Worm (Caenorhabditis elegans): Measurements from ENCODE around the gene ptrg-1.

DNA sequence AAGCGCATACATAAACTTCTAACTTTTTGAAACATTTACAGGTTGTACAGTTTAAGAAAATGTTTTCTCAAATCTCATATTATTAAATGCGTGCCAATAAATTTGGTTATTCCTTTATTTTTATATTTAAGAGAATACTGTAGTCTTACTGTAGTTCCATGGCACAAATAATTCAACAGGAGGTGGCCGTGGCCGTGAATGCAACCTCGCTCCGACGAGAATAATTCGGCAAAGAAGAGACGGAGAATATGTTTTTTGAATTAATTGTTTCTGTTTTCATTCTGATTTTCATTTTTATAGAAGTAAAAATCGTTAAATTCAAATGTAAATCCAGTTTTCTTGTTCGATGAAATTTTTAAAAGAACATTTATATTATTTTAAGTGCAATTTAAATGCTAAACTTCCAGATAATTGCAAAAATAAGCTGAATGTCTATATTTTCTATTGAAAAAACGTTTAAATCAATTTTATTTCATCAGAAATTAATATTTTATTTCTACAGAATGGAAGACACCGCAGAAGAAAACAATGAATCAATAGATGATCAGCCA, 3.1 kb upstream of the ptrg-1 start, which contains the start of gene gon-4:
- no peak for TF ChIP-seq unc-62 (GFP tag; optimal IDR thresholded peaks at IDR 0.05)
- TF ChIP-seq nfya-1 (tag; optimal IDR thresholded peaks at IDR 0.05; ENCODE audit: borderline replicate concordance, insufficient read depth) = no peak
- TF ChIP-seq F49E8.2 (tag; optimal IDR thresholded peaks at IDR 0.05; ENCODE audit: insufficient read depth) = no peak
- TF ChIP-seq die-1 (tag; optimal IDR thresholded peaks at IDR 0.05) = no peak
- TF ChIP-seq F33H1.4 (GFP tag; IDR thresholded peaks at IDR 0.05) = no peak
- TF ChIP-seq let-526 (GFP tag; IDR thresholded peaks at IDR 0.05) = no peak

All from whole organism, young adult.